Worm (Caenorhabditis elegans) whole organism, L4 larva: ENCODE measurements around the gene K09H11.15.
A peak's percentile ranks its signal among the peaks of the same experiment; 100 is the strongest.

Experiments used
- D1046.2 ChIP-seq: fragments of 200-800 bp; sonication (Bioruptor generic); IDR thresholded peaks from 2 replicates; pipeline ENCODE4 v1.3.6; 2022; ENCODE audit warnings: missing genetic modification characterization, missing compliant biosample characterization
- F26F4.8 ChIP-seq: fragments of 200-800 bp; sonication (Bioruptor generic); conservative IDR thresholded peaks from 2 replicates; pipeline ENCODE4 v1.3.6; 2022; ENCODE audit warnings: missing genetic modification characterization, missing compliant biosample characterization
- Y48G9A.11 ChIP-seq: fragments of 200-800 bp; sonication (Bioruptor generic); IDR thresholded peaks from 2 replicates; pipeline ENCODE4 v1.3.6; 2022; ENCODE audit warnings: missing genetic modification reagents, missing genetic modification characterization, missing compliant biosample characterization
- Y5F2A.4 ChIP-seq: fragments of 200-800 bp; sonication (Bioruptor generic); optimal IDR thresholded peaks from 2 replicates; lab custom pipeline; 2018; ENCODE audit warnings: mild to moderate bottlenecking, missing genetic modification characterization, missing compliant biosample characterization
- ceh-44 ChIP-seq: fragments of 200-800 bp; sonication (Bioruptor generic); IDR thresholded peaks from 2 replicates; pipeline ENCODE4 v1.3.6; 2022; ENCODE audit warnings: missing genetic modification reagents, missing genetic modification characterization, missing compliant biosample characterization
- cey-2 ChIP-seq: sonication (generic microtip); optimal IDR thresholded peaks from 3 replicates; lab custom pipeline; 2017; ENCODE audit warnings: missing genetic modification characterization, mild to moderate bottlenecking, missing compliant biosample characterization, antibody characterized with exemption, borderline replicate concordance; ENCODE audit not compliant: insufficient read depth
- dmd-8 ChIP-seq: fragments of 200-800 bp; sonication (Bioruptor generic); IDR thresholded peaks from 2 replicates; pipeline ENCODE4 v1.3.6; 2022; ENCODE audit warnings: missing genetic modification characterization, missing compliant biosample characterization
- dmd-9 ChIP-seq: fragments of 200-800 bp; sonication (Bioruptor generic); IDR thresholded peaks from 2 replicates; pipeline ENCODE4 v1.3.6; 2022; ENCODE audit warnings: missing genetic modification reagents, missing genetic modification characterization, missing compliant biosample characterization
- gei-8 ChIP-seq: fragments of 200-800 bp; sonication (Bioruptor generic); optimal IDR thresholded peaks from 2 replicates; lab custom pipeline; 2018; ENCODE audit warnings: mild to moderate bottlenecking, missing genetic modification characterization, missing compliant biosample characterization
- hlh-11 ChIP-seq: fragments of 200-800 bp; sonication (Bioruptor generic); optimal IDR thresholded peaks from 2 replicates; lab custom pipeline; 2018; ENCODE audit warnings: mild to moderate bottlenecking, missing genetic modification characterization, missing compliant biosample characterization
- jun-1 ChIP-seq: fragments of 150-350 bp; optimal IDR thresholded peaks from 2 replicates; lab custom pipeline; 2014; ENCODE audit warnings: missing biosample characterization, missing genetic modification reagents, missing genetic modification characterization
- lim-7 ChIP-seq: fragments of 200-800 bp; sonication (Bioruptor generic); IDR thresholded peaks from 2 replicates; pipeline ENCODE4 v1.3.6; 2022; ENCODE audit warnings: missing genetic modification characterization, missing compliant biosample characterization
- lin-15B ChIP-seq: fragments of 150-350 bp; sonication (generic microtip); optimal IDR thresholded peaks from 3 replicates; lab custom pipeline; 2014; ENCODE audit warnings: missing biosample characterization, missing genetic modification characterization
- lin-38 ChIP-seq: fragments of 200-800 bp; sonication (Bioruptor generic); IDR thresholded peaks from 2 replicates; pipeline ENCODE4 v1.3.6; 2022; ENCODE audit warnings: missing genetic modification reagents, missing genetic modification characterization, missing compliant biosample characterization
- lir-3 ChIP-seq: sonication (generic microtip); optimal IDR thresholded peaks from 2 replicates; lab custom pipeline; 2016; ENCODE audit warnings: mild to moderate bottlenecking, missing genetic modification characterization, missing compliant biosample characterization
- mdt-29 ChIP-seq: fragments of 200-800 bp; sonication (Bioruptor generic); IDR thresholded peaks from 2 replicates; pipeline ENCODE4 v1.3.6; 2022; ENCODE audit warnings: missing genetic modification reagents, missing genetic modification characterization, missing compliant biosample characterization
- mxl-2 ChIP-seq: fragments of 200-800 bp; sonication (Bioruptor generic); conservative IDR thresholded peaks from 2 replicates; pipeline ENCODE4 v1.3.6; 2022; ENCODE audit warnings: missing genetic modification reagents, missing genetic modification characterization, missing compliant biosample characterization
- mxl-3 ChIP-seq: fragments of 200-800 bp; sonication (Bioruptor generic); optimal IDR thresholded peaks from 2 replicates; lab custom pipeline; 2018; ENCODE audit warnings: mild to moderate bottlenecking, missing genetic modification characterization, missing compliant biosample characterization
- nhr-111 ChIP-seq: fragments of 200-800 bp; sonication (Bioruptor generic); optimal IDR thresholded peaks from 2 replicates; lab custom pipeline; 2018; ENCODE audit warnings: mild to moderate bottlenecking, missing genetic modification characterization, missing compliant biosample characterization
- nhr-237 ChIP-seq: sonication (generic microtip); optimal IDR thresholded peaks from 2 replicates; lab custom pipeline; 2017; ENCODE audit warnings: missing biosample characterization, missing genetic modification characterization
- nhr-28 ChIP-seq: fragments of 150-350 bp; optimal IDR thresholded peaks from 2 replicates; lab custom pipeline; 2014; ENCODE audit warnings: missing biosample characterization, missing genetic modification characterization
- nhr-48 ChIP-seq: sonication (generic microtip); optimal IDR thresholded peaks from 2 replicates; lab custom pipeline; 2016; ENCODE audit warnings: mild to moderate bottlenecking, missing genetic modification characterization, missing compliant biosample characterization
- nhr-77 ChIP-seq: fragments of 150-350 bp; optimal IDR thresholded peaks from 2 replicates; lab custom pipeline; 2014; ENCODE audit warnings: missing biosample characterization, missing genetic modification characterization
- pqm-1 ChIP-seq: sonication (generic microtip); optimal IDR thresholded peaks from 2 replicates; lab custom pipeline; 2017; ENCODE audit warnings: missing biosample characterization, missing genetic modification characterization
- rbr-2 ChIP-seq: sonication (generic microtip); optimal IDR thresholded peaks from 2 replicates; lab custom pipeline; 2016; ENCODE audit warnings: missing genotype, missing genetic modification characterization, missing compliant biosample characterization
- set-16 ChIP-seq: fragments of 200-800 bp; sonication (Bioruptor generic); IDR thresholded peaks from 2 replicates; pipeline ENCODE4 v1.3.6; 2022; ENCODE audit warnings: missing genetic modification reagents, missing genetic modification characterization, missing compliant biosample characterization
- unc-62 ChIP-seq, 3 experiments: fragments of 150-350 bp in 1 of 3; sonication (generic microtip); optimal IDR thresholded peaks in 2 of 3; peaks in 1 of 3; 1 replicate in 1 of 3; 2 replicates in 2 of 3; lab custom pipeline; 2014 to 2017; ENCODE audit warnings: missing biosample characterization in 3 of 3, missing genetic modification characterization in 3 of 3, missing genetic modification reagents in 3 of 3, missing genotype in 1 of 3
- zip-11 ChIP-seq: fragments of 200-800 bp; sonication (Bioruptor generic); IDR thresholded peaks from 2 replicates; pipeline ENCODE4 v1.3.6; 2022; ENCODE audit warnings: missing genetic modification characterization, missing compliant biosample characterization

K09H11.15 gene

DNA sequence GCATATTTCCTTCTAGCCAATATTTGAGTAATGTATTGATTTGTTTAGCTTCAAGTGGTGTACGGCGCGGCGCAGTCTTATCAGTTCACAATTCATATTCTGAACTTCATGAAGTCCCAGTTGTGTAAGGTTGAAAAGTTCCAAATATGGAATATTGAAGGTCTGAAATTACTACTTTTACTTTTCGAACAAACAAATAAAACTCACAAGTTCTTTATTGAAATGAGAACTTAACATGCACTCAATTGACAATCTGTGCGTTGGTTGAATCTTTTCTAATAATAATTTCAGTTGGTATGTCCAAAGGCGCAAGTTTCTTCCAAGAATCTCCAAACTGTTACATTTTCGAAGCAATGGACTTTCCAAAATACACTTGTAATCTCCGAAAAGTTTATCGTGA, 28.1 kb upstream of the K09H11.15 start, which contains the start of gene C53A3.4:
TSS of gene C53A3.4 (minus strand) at position 101 of the 400 bp plus-strand sequence.
- TF ChIP-seq lin-15B (tag; lab: Kevin White, UChicago) (no peak), lim-7 (no peak)
- TF ChIP-seq, all 104 proteins: peak for 0

DNA sequence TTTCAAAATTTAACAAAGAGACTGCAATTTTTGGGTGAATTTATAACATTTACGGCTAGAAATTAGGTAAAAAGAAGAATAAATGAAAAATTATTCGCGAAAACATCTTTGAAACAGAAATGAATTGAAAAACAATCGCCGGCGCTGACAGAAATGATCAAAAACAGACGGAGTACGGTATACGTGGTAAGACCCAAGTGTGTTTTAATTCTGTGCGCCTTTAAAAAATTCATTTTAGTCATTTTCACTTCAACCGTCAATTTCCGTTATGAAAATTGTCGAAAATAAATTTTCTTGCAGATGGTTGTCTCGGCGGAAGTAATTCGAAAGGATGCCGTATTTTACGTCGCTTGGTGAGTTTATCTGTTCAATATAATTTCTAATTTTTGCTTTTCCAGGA, 25.5 kb upstream of the K09H11.15 start, which contains the start of gene C53A3.3:
TSS of gene C53A3.3 (plus strand) at position 301 of the 400 bp plus-strand sequence.
- no peak for TF ChIP-seq lin-15B (tag; lab: Kevin White, UChicago)
- no peak for TF ChIP-seq dmd-8 (GFP tag; lab: Robert Waterston, UW)
- no peak for TF ChIP-seq lin-38 (GFP tag; lab: Robert Waterston, UW)
- no peak for TF ChIP-seq rbr-2 (tag; lab: Kevin White, UChicago)
- TF ChIP-seq mxl-3 (GFP tag; lab: Kevin White, UChicago) = no peak

DNA sequence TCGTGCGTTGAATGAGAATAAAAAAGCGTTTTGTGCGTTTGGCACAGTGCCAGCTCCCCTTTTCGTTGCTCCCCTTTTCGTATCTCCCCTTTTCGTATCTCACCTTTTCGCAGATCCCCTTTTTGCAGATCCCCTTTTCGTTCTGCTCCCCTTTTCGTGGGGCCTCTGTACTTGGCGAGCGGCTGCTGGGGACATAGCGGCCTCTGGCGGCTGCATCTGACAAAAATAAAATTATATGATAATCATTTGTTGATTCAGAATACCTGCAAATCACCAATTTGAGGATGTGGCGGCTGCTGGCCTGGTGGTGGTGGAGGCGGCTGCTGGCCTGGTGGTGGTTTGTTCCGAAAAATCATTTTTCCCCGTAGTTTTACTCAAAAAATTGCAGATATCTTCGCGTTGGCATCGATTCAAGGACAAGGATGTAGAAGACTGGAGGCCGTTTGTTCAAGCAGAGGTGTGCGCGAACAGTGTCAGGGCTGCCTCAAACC, 24.6 kb upstream of the K09H11.15 start, which contains the start of gene K09H11.11:
TSS of gene K09H11.11 (minus strand) at position 51 of the 491 bp plus-strand sequence.
- TF ChIP-seq set-16 (GFP tag; lab: Robert Waterston, UW) (peak; percentile 83), ceh-44 (peak; percentile 2; the same call in 1 of the 2 replicates)

DNA sequence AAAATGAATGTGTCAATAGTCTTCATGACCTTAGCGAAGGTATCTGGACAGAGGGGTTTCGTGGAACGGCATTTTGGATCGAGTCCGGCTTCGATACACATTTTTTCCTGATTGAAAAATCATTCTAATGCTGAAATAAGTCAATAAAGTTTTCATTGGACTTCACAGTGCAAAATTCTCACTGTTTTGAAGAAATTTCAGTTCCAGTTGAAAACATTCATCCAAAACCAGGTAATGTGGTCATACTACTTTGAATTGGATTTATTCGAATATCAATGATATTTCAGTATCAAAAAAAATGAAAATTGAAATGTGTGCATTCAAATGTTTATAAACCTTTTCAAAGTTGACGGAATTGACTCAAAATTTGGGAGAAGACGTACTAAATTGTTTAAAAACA, 22.7 kb upstream of the K09H11.15 start, which contains the start of gene pgph-1:
TSS of gene pgph-1 (minus strand) at position 101 of the 400 bp plus-strand sequence.
- TF ChIP-seq nhr-48 (tag; lab: Kevin White, UChicago) (no peak), zip-11 (no peak), nhr-111 (no peak), nhr-237 (tag; lab: Kevin White, UChicago) (no peak), nhr-77 (tag; lab: Kevin White, UChicago) (no peak)

DNA sequence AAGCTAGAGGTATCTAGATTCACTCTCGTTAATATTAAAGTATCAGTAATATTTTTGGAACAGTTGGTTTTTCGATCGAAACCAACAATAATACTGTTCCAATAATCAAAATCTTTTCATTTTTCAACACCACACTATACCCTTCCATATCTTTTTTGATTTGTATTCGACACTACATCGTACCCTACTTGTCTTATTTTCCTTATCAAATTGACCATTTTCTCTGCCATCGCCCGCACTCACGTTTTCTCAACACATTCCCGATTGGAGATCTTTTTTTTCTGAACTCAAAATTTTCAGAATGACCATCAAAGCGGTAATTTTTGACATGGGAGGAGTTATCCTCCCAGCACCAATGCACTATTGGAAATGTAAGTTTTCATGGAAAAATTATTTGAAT, 16.8 kb upstream of the K09H11.15 start, which contains the start of gene acds-10:
TSS of gene acds-10 (plus strand) at position 301 of the 400 bp plus-strand sequence.
- TF ChIP-seq pqm-1 = peak; percentile 6
- TF ChIP-seq nhr-28 (tag; lab: Kevin White, UChicago) = peak; percentile 44
- TF ChIP-seq jun-1 (tag; lab: Kevin White, UChicago) = no peak

DNA sequence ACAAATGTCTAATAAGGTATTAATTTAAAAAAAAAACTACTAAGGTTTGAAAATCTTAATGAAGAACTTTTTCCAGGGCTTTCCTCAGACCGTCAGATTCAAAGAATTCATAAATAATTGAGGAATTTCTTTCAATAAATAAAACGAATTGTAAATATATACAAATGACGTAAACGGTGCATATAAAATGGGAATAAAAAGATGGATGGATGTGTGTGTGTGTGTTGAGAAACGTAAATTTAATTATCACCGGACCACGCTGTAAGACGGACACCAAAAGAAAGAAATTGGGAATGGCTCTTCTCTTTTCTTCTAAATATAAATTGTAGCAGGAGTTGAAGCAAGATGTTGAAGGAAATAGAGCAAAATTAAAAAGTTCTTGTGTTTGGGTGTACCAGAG, 15.6 kb upstream of the K09H11.15 start:
- TF ChIP-seq Y5F2A.4 (GFP tag; lab: Kevin White, UChicago) = no peak
- no peak for TF ChIP-seq ceh-44
- no peak for TF ChIP-seq Y48G9A.11
- peak in 1 of 2 experiments; percentile 33 for TF ChIP-seq unc-62 (GFP tag; optimal IDR thresholded peaks at IDR 0.05 in 1 of 2; lab: Kevin White, UChicago)
- no peak for TF ChIP-seq unc-62 (tag; optimal IDR thresholded peaks at IDR 0.05; lab: Kevin White, UChicago)
- no peak for TF ChIP-seq mxl-2 (GFP tag; lab: Robert Waterston, UW)
- TF ChIP-seq gei-8 (GFP tag; lab: Kevin White, UChicago) = no peak

DNA sequence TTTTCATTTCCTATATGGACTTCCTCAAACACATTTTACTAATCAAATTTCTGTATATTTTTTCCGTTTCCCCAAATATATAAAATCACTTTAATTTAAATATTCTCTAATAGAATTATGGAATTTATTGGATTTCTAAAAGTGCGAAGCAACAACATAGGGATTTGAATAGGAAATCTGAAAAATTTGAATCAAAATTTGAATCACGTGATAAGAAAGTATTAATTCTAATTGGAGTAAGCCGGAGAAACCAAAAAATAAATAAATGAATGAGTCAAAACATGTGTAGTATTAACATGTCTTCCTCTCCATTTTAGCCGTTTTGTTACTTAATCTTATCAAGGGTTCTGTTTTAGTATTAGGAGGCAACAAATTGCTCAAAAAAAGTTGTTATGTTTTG, 10.6 kb upstream of the K09H11.15 start:
- no peak for TF ChIP-seq D1046.2
- TF ChIP-seq zip-11 = no peak
- no peak for TF ChIP-seq mdt-29 (GFP tag; lab: Robert Waterston, UW)
- no peak for TF ChIP-seq lir-3 (tag; lab: Kevin White, UChicago)
- TF ChIP-seq cey-2 = no peak
- no peak for TF ChIP-seq F26F4.8
- no peak for TF ChIP-seq hlh-11
- TF ChIP-seq dmd-9 (GFP tag; lab: Robert Waterston, UW) = no peak
